Fruit fly (Drosophila melanogaster): ENCODE measurements around the gene ergic53.

DNA sequence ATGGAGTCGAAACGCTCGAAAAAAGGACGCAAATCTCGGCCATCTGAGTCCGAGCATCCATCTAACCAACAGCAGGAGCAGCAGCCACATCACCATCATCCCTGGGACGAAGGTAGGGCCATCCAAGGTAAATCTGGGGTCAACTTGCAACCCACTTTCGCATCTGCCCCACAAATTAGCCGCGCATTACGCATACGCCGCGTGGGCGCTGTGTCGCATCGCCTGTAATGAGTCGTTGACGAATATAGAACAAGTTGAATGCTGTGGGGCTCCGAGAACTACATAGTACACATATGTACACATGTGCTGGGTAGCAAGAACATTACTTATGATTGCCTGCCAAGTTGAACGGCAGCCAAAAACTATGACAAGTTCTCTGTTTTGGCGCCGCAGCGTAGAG, 44.7 kb downstream of the ergic53 start:
- TF ChIP-seq CTCF (optimal IDR thresholded peaks at IDR 0.05) = no peak
- no peak for TF ChIP-seq CG8478 (optimal IDR thresholded peaks at IDR 0.05)

All from S2 (cell line).